Worm (Caenorhabditis elegans): Measurements from ENCODE around the gene tsen-54.

Gene tsen-54

DNA sequence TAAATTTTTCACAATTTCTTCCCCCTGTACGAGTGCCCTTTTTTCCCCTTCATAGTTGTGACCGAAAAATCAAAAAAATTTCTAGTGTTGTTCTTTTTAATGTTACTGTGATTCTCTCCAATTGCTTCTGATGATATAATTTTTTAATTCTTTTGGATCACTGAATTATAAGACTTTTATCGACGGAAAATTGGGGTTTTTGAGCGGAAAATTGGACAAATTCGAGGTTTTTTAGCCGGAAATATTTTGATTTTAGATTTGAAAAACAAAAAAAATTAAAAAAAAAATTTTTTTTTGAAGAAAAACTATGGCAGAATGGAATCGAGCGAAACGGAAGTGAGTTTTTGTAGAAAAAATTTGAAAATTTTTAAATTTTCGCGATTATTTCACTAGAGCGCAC lies at the start of gene tsen-54:
Gene tsen-54, plus strand, starts transcription at position 301 of the 400 bp plus-strand sequence.
- TF ChIP-seq snpc-4 (tag; optimal IDR thresholded peaks at IDR 0.05) (no peak), unc-39 (tag; optimal IDR thresholded peaks at IDR 0.05) (no peak), ham-2 (GFP tag; optimal IDR thresholded peaks at IDR 0.05) (no peak)

DNA sequence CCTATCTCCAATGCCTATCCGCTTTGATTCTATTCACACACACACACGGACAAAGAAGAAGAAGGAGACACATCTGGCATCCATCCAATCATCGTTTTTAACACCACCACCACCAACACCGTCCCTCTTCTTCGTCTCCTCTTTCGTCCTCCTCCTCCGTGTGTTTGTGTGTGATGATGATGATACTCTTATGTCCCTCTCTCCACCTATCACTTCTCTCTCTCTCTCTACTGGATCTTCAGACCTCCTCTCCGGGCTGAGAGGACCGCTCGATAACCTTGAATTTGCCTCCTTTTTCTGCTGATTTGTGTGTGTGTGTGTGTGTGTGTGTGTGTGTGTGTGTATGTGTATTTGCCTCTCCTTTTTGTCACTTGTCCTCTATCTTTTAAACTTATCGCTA lies 47.0 kb upstream of the tsen-54 start:
- TF ChIP-seq zip-8 (tag; optimal IDR thresholded peaks at IDR 0.05) = no peak
- TF ChIP-seq lin-32 (GFP tag; optimal IDR thresholded peaks at IDR 0.05) = no peak
- TF ChIP-seq sem-2 (GFP tag; optimal IDR thresholded peaks at IDR 0.05) = no peak
- no peak for TF ChIP-seq tbx-8 (GFP tag; optimal IDR thresholded peaks at IDR 0.05)
- TF ChIP-seq cnd-1 (tag; optimal IDR thresholded peaks at IDR 0.05) = peak; percentile 51

DNA sequence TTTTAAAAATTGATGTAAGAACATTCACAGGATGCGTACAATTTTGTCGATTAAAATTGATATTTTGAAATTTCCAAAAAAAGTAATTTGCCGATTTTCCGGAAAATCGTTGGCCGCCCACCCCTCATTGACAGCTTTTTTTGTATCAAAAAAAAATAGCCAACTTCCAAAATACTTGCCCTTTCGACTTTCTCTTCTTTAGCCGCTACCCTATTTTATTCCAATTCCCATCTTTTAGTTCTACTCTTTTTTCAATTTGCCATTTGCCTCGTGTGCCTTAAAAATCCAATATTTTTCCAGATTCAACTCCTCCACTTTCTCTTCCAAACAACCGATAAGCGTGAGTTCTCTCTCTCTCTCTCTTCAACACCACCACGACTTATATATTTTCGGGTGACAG lies 46.0 kb upstream of the tsen-54 start, which contains the start of gene egl-18:
Gene egl-18, plus strand, starts transcription at position 301 of the 400 bp plus-strand sequence.
- TF ChIP-seq nhr-28 (tag; optimal IDR thresholded peaks at IDR 0.05) (no peak), elt-3 (tag; optimal IDR thresholded peaks at IDR 0.05) (no peak), nhr-76 (tag; optimal IDR thresholded peaks at IDR 0.05) (no peak), nhr-2 (tag; optimal IDR thresholded peaks at IDR 0.05) (no peak), ceh-43 (GFP tag; optimal IDR thresholded peaks at IDR 0.05) (no peak), elt-1 (tag; optimal IDR thresholded peaks at IDR 0.05; ENCODE audit: borderline replicate concordance, insufficient read depth) (no peak), blmp-1 (tag; optimal IDR thresholded peaks at IDR 0.05) (no peak), hlh-1 (tag; optimal IDR thresholded peaks at IDR 0.05) (no peak), mab-5 (tag; optimal IDR thresholded peaks at IDR 0.05) (no peak)

DNA sequence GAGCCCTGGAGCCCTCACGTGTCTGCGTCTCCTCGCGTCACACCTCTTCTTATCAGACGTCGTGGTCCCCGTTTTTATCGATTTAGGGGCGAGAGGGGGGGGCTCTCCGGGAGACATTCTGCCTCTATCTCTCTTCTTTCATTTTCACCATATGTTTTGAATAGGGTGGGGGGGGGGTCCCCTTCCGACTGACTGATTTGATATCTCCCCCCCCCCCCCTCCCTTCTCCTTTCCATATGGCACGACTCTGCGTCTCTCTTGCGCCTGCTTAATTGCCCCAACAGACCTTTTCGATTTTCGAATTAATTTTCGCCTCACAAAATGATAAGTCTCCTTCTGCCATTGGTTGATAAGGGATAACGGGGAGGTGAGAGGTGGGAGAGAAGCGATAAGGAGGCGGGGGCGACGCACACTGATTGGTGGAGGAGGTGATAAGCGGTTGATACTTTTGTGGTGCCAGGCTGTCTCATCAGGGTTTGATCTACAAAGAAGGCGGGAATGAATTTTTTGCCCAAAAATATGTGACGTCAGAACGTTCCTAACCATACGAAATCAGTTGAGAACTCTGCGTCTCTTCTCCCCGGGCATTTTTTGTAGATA lies 43.8 kb upstream of the tsen-54 start:
- TF ChIP-seq cnd-1 (tag; optimal IDR thresholded peaks at IDR 0.05) = peak; percentile 65
- TF ChIP-seq lin-32 (GFP tag; optimal IDR thresholded peaks at IDR 0.05) = peak; percentile 80
- TF ChIP-seq drap-1 (GFP tag; optimal IDR thresholded peaks at IDR 0.05) = peak; percentile 31
- peak; percentile 70 for TF ChIP-seq lsy-2 (tag; optimal IDR thresholded peaks at IDR 0.05)
- no peak for TF ChIP-seq zip-8 (tag; optimal IDR thresholded peaks at IDR 0.05)
- peak; percentile 20 for TF ChIP-seq sptf-1 (tag; optimal IDR thresholded peaks at IDR 0.05)
- TF ChIP-seq elt-3 (tag; optimal IDR thresholded peaks at IDR 0.05) = no peak
- no peak for TF ChIP-seq nhr-12 (tag; optimal IDR thresholded peaks at IDR 0.05)
- no peak for TF ChIP-seq ceh-83 (GFP tag; optimal IDR thresholded peaks at IDR 0.05)
- peak; percentile 79 for TF ChIP-seq mls-2 (tag; optimal IDR thresholded peaks at IDR 0.05)
- TF ChIP-seq mep-1 (tag; optimal IDR thresholded peaks at IDR 0.05) = no peak
- TF ChIP-seq blmp-1 (tag; optimal IDR thresholded peaks at IDR 0.05) = no peak
- TF ChIP-seq ceh-39 (tag; optimal IDR thresholded peaks at IDR 0.05) = no peak
- TF ChIP-seq ztf-11 (tag; optimal IDR thresholded peaks at IDR 0.05) = no peak

DNA sequence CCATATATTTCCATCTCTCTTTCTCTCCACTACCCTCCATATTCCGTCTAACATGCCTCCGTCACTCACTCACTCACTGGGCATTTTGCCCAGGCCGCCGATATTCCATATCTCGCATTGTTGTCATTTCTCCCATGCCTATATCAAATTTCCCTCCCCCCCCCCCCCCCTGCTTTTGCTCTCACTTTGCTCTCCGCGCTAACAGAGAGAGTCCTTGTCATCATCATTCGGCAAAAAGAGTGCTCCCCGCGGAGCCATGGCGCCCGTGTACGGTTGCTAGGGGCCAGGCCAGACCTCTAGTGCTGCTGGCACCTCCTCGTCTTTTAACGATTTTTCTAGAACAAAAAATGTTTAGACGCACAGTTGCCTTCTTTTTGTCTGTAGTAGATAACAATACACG lies 42.7 kb upstream of the tsen-54 start:
- TF ChIP-seq bed-3 (GFP tag; optimal IDR thresholded peaks at IDR 0.05) (no peak), blmp-1 (tag; optimal IDR thresholded peaks at IDR 0.05) (no peak), nhr-76 (tag; optimal IDR thresholded peaks at IDR 0.05) (no peak), drap-1 (GFP tag; optimal IDR thresholded peaks at IDR 0.05) (peak; percentile 39), ceh-83 (GFP tag; optimal IDR thresholded peaks at IDR 0.05) (no peak), nhr-12 (tag; optimal IDR thresholded peaks at IDR 0.05) (no peak), sptf-1 (tag; optimal IDR thresholded peaks at IDR 0.05) (peak; percentile 1), unc-120 (tag; optimal IDR thresholded peaks at IDR 0.05; ENCODE audit: poor library complexity, severe bottlenecking) (no peak), unc-39 (tag; optimal IDR thresholded peaks at IDR 0.05) (no peak)

DNA sequence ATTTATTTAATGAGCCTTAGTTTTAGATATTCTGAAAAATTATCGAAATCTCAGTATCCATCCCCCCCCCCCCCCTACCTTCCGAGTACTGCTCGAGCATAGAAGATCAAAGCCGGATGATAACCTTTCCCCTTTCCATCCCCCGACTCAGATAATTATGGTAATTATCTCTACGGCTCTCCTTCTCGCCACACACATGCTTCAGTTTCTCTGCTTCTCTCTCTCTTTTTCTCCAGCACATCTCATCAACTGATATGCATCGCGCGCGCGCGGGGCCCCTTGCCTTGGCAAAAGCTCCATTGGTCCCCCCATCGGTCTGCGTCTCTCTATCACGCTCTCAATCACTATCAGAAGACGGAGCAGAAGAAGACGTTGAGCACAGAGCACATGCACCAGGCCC lies 41.3 kb upstream of the tsen-54 start:
- TF ChIP-seq cnd-1 (tag; optimal IDR thresholded peaks at IDR 0.05) (no peak), sptf-1 (tag; optimal IDR thresholded peaks at IDR 0.05) (peak; percentile 16), unc-62 (GFP tag; optimal IDR thresholded peaks at IDR 0.05) (no peak), ham-2 (GFP tag; optimal IDR thresholded peaks at IDR 0.05) (no peak), ceh-43 (GFP tag; optimal IDR thresholded peaks at IDR 0.05) (peak; percentile 76), nhr-12 (tag; optimal IDR thresholded peaks at IDR 0.05) (no peak), unc-120 (tag; optimal IDR thresholded peaks at IDR 0.05; ENCODE audit: poor library complexity, severe bottlenecking) (peak; percentile 19), ces-1 (GFP tag; optimal IDR thresholded peaks at IDR 0.05) (peak; percentile 59), mep-1 (tag; optimal IDR thresholded peaks at IDR 0.05) (no peak), nhr-237 (tag; optimal IDR thresholded peaks at IDR 0.05) (no peak), tbx-8 (GFP tag; optimal IDR thresholded peaks at IDR 0.05) (no peak), lsy-2 (tag; optimal IDR thresholded peaks at IDR 0.05) (no peak), drap-1 (GFP tag; optimal IDR thresholded peaks at IDR 0.05) (no peak), ceh-83 (GFP tag; optimal IDR thresholded peaks at IDR 0.05) (no peak), ztf-11 (tag; optimal IDR thresholded peaks at IDR 0.05) (no peak), sem-2 (GFP tag; optimal IDR thresholded peaks at IDR 0.05) (no peak)

Data from whole organism, mixed stage, embryonic.